Worm (Caenorhabditis elegans) whole organism, L2 larva: ENCODE results near the gene nhr-55.

Experiments used
- ama-1 ChIP-seq: fragments of 150-350 bp; optimal IDR thresholded peaks from 2 replicates; lab custom pipeline; 2018; ENCODE audit warnings: inconsistent platforms
- lsy-2 ChIP-seq, 2 experiments: fragments of 150-350 bp in 1 of 2; sonication (generic microtip) in 1 of 2; optimal IDR thresholded peaks; 2 replicates each; lab custom pipeline; 2014 to 2017; ENCODE audit warnings: missing biosample characterization in 2 of 2, missing genetic modification characterization in 2 of 2
- nhr-11 ChIP-seq: fragments of 150-350 bp; optimal IDR thresholded peaks from 2 replicates; lab custom pipeline; 2014; ENCODE audit warnings: missing biosample characterization, missing genetic modification characterization
- nhr-12 ChIP-seq: fragments of 150-350 bp; optimal IDR thresholded peaks from 2 replicates; lab custom pipeline; 2014; ENCODE audit warnings: missing biosample characterization, missing genetic modification characterization
- nhr-237 ChIP-seq: fragments of 150-350 bp; optimal IDR thresholded peaks from 2 replicates; lab custom pipeline; 2014; ENCODE audit warnings: missing biosample characterization, missing genetic modification characterization
- skn-1 ChIP-seq: sonication (generic microtip); optimal IDR thresholded peaks from 2 replicates; lab custom pipeline; 2017; ENCODE audit warnings: missing biosample characterization, missing genetic modification characterization
- sma-9 ChIP-seq, 2 experiments: fragments of 150-350 bp in 1 of 2; sonication (generic microtip) in 1 of 2; optimal IDR thresholded peaks; 2 replicates each; lab custom pipeline; 2014 to 2016; ENCODE audit warnings: missing genetic modification characterization in 2 of 2, mild to moderate bottlenecking in 1 of 2, missing biosample characterization in 1 of 2, missing compliant biosample characterization in 1 of 2, missing genetic modification reagents in 1 of 2, moderate library complexity in 1 of 2
- unc-39 ChIP-seq: fragments of 150-350 bp; optimal IDR thresholded peaks from 2 replicates; lab custom pipeline; 2014; ENCODE audit warnings: missing biosample characterization, missing genetic modification characterization

- TF ChIP-seq unc-39 (tag; lab: Kevin White, UChicago): no peak
- no peak for TF ChIP-seq sma-9 (GFP tag; optimal IDR thresholded peaks at IDR 0.05; lab: Kevin White, UChicago)
- no peak for TF ChIP-seq sma-9 (tag; optimal IDR thresholded peaks at IDR 0.05; lab: Kevin White, UChicago)
- no peak for TF ChIP-seq lsy-2 (tag; optimal IDR thresholded peaks at IDR 0.05; lab: Kevin White, UChicago)
- TF ChIP-seq ama-1 (lab: Kevin White, UChicago): no peak
- TF ChIP-seq nhr-11 (tag; lab: Kevin White, UChicago): no peak
- no peak for TF ChIP-seq nhr-12 (tag; lab: Kevin White, UChicago)
- no peak for TF ChIP-seq skn-1 (tag; lab: Kevin White, UChicago)
- no peak for TF ChIP-seq nhr-237
Measured at ce11 chrV:443193-443592, 34.8 kb upstream of the nhr-55 start, which contains the start of gene srh-33.
